Worm (Caenorhabditis elegans): Measurements from ENCODE around the gene pld-1.
A peak's percentile ranks its signal among the peaks of the same experiment; 100 is the strongest.

The pld-1 gene

ce11 chrII:5099034-5099433 is 7.5 kb upstream of the pld-1 start:
- TF ChIP-seq W03F9.2 (tag; optimal IDR thresholded peaks at IDR 0.05) (no peak), him-1 (tag; optimal IDR thresholded peaks at IDR 0.05) (no peak), dao-5 (tag; optimal IDR thresholded peaks at IDR 0.05) (no peak)

- no peak for TF ChIP-seq W03F9.2 (tag; optimal IDR thresholded peaks at IDR 0.05)
- TF ChIP-seq him-1 (tag; optimal IDR thresholded peaks at IDR 0.05) = no peak
- no peak for TF ChIP-seq dao-5 (tag; optimal IDR thresholded peaks at IDR 0.05)
Measured at ce11 chrII:5093945-5094344, 2.5 kb upstream of the pld-1 start, which contains the start of gene C04G6.13. C04G6.13 (plus strand) TSS chrII:5094245.

ce11 chrII:5092362-5093281 is 1.1 kb upstream of the pld-1 start, which contains the start of gene C04G6.2:
C04G6.2 (plus strand) TSS chrII:5093231.
- TF ChIP-seq him-1 (tag; optimal IDR thresholded peaks at IDR 0.05) = no peak
- TF ChIP-seq W03F9.2 (tag; optimal IDR thresholded peaks at IDR 0.05) = no peak
- no peak for TF ChIP-seq dao-5 (tag; optimal IDR thresholded peaks at IDR 0.05)

DNA sequence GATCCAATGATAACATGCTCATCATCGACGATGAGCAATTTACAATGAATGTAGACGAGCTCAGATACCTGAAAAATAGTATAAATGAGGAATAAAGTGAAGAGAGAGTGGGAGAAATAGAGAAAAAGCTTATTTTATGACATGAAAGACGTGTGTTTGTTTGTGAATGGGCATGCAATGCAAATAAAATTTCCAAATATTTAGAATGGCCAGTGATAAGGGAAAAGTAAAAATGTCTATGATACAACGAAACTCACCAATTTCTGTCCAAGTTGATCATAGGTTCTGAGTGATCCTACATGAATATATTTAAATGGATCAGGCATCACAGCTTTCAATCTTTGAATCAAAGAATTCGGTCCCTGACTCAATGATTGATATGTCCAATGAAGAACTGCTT is 5.3 kb downstream of the pld-1 start:
- no peak for TF ChIP-seq W03F9.2 (tag; optimal IDR thresholded peaks at IDR 0.05)
- TF ChIP-seq dao-5 (tag; optimal IDR thresholded peaks at IDR 0.05) = no peak
- no peak for TF ChIP-seq him-1 (tag; optimal IDR thresholded peaks at IDR 0.05)

DNA sequence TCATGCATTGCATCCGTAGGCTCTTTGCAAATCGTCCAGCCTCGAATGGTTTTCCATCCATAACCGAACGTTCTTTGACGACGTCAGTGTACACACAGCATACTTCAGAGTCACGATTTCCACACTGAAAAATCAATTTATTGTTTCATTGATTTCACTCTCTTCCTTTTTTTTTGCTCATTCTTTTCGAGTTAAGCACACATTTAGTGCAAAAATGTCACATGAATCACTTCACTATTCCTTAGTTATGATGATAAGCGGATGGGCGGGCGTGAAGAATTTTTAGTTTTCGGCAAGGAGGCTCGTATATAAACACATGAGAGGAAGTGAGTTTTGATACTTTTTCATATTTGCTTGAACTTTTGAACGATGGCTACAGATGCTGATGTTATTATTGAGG is 6.0 kb downstream of the pld-1 start, which contains the start of gene txt-9:
TSS of gene txt-9 (plus strand) at position 336 of the 400 bp plus-strand sequence.
- TF ChIP-seq dao-5 (tag; optimal IDR thresholded peaks at IDR 0.05) = no peak
- no peak for TF ChIP-seq W03F9.2 (tag; optimal IDR thresholded peaks at IDR 0.05)
- no peak for TF ChIP-seq him-1 (tag; optimal IDR thresholded peaks at IDR 0.05)

DNA sequence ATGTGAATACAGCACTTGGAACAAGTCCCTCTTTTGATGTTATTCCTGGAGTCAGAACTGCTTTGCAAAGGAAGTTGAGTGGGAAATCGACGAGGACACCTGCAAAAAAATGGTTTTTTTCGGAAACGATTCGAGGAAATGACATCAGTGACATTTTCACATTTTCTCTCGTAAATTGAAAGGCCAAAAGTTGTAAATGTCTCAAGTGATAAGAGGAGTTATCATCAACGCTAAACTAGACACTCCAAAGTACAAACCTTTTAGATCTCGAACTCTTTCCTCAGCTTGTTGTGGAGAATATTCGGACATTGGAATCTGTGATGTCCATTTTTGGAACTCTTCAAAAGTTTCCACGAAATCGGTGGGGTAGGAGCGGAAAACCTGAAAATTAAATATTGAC is 7.3 kb downstream of the pld-1 start:
- TF ChIP-seq him-1 (tag; optimal IDR thresholded peaks at IDR 0.05) (no peak), dao-5 (tag; optimal IDR thresholded peaks at IDR 0.05) (no peak), W03F9.2 (tag; optimal IDR thresholded peaks at IDR 0.05) (no peak)

DNA sequence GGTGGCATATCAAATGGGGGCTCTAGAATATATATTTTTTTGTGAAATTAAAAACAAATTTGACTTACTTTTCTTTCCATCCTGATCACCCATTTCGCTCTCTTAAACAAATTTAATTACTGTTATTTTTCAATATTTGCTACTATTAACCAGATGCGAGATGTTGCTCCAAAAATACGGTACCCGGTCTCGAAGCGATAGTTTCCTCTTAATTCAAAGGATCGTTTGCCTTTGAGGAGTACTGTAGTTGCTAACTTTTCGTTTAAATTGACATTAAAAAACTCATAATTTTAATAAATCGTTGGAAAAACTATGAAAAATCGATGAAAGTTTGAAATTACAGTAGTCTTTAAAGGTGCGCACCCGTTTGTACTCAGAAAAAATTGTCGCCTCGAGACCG is 8.1 kb downstream of the pld-1 start, which contains the start of gene C04G6.4:
TSS of gene C04G6.4 (minus strand) at position 101 of the 400 bp plus-strand sequence.
- TF ChIP-seq W03F9.2 (tag; optimal IDR thresholded peaks at IDR 0.05) = no peak
- no peak for TF ChIP-seq dao-5 (tag; optimal IDR thresholded peaks at IDR 0.05)
- TF ChIP-seq him-1 (tag; optimal IDR thresholded peaks at IDR 0.05) = no peak

ce11 chrII:5081124-5081913 is 10.2 kb downstream of the pld-1 start, which contains the start of gene dsh-2:
dsh-2 (minus strand) TSS chrII:5081174.
- no peak for TF ChIP-seq him-1 (tag; optimal IDR thresholded peaks at IDR 0.05)
- TF ChIP-seq W03F9.2 (tag; optimal IDR thresholded peaks at IDR 0.05) = peak; percentile 45

ce11 chrII:5071265-5071664 is 20.2 kb downstream of the pld-1 start, which contains the start of gene C27A2.7:
C27A2.7 (minus strand) TSS chrII:5071365.
- no peak for TF ChIP-seq W03F9.2 (tag; optimal IDR thresholded peaks at IDR 0.05)
- no peak for TF ChIP-seq dao-5 (tag; optimal IDR thresholded peaks at IDR 0.05)
- no peak for TF ChIP-seq him-1 (tag; optimal IDR thresholded peaks at IDR 0.05)

- TF ChIP-seq dao-5 (tag; optimal IDR thresholded peaks at IDR 0.05) (no peak), him-1 (tag; optimal IDR thresholded peaks at IDR 0.05) (no peak), W03F9.2 (tag; optimal IDR thresholded peaks at IDR 0.05) (no peak)
Measured at ce11 chrII:5069525-5069924, 22.0 kb downstream of the pld-1 start, which contains the start of gene idpb-2. idpb-2 (minus strand) TSS chrII:5069625.

ce11 chrII:5067927-5068326 is 23.6 kb downstream of the pld-1 start, which contains the start of gene C27A2.8:
C27A2.8 (minus strand) TSS chrII:5068043.
- TF ChIP-seq him-1 (tag; optimal IDR thresholded peaks at IDR 0.05) (no peak), W03F9.2 (tag; optimal IDR thresholded peaks at IDR 0.05) (no peak), dao-5 (tag; optimal IDR thresholded peaks at IDR 0.05) (no peak)

- TF ChIP-seq dao-5 (tag; optimal IDR thresholded peaks at IDR 0.05) (no peak), him-1 (tag; optimal IDR thresholded peaks at IDR 0.05) (no peak), W03F9.2 (tag; optimal IDR thresholded peaks at IDR 0.05) (no peak)
Measured at ce11 chrII:5066967-5067366, 24.5 kb downstream of the pld-1 start.

DNA sequence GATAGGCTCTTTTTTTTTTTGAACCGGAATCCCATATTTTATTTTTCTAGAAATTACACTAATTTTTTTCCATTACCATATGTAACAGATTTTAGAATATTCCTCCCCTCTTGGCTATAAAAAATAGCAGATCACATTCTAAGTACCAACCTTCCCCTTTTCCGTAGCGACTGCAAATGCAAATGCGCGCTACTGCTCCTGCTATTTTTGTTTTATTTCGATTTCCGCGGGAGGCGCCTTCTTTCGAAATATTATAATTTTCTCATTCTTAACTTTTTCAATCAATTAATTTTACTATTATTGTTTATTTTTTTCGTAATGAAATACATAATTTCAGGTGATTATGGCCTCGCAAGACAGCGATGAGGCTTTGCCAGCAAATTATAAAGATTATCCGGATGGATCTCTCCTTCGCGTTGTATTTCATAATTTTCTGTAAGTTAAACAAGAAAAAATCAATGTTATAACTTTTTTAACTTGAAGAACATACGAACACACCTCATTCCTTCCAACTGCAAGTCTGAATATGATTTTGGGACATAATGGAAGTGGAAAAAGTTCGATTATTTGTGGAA is 29.6 kb downstream of the pld-1 start, which contains the start of gene smc-5:
TSS of gene smc-5 (plus strand) at position 332 of the 575 bp plus-strand sequence.
- no peak for TF ChIP-seq W03F9.2 (tag; optimal IDR thresholded peaks at IDR 0.05)
- TF ChIP-seq dao-5 (tag; optimal IDR thresholded peaks at IDR 0.05) = no peak
- TF ChIP-seq him-1 (tag; optimal IDR thresholded peaks at IDR 0.05) = no peak
